Fruit fly (Drosophila melanogaster) whole organism, adult: ENCODE data around the gene chrb.

ENCODE experiments used
- CG7045 ChIP-seq: fragments of 200-800 bp; sonication (Bioruptor generic); optimal IDR thresholded peaks from 2 replicates; lab custom pipeline; 2017; ENCODE audit warnings: missing biosample characterization, mild to moderate bottlenecking, missing genetic modification characterization
- Clk ChIP-seq: fragments of 200-800 bp; sonication (Bioruptor generic); optimal IDR thresholded peaks from 2 replicates; lab custom pipeline; 2017; ENCODE audit warnings: missing biosample characterization, missing genetic modification characterization
- cic ChIP-seq: fragments of 200-800 bp; sonication (Bioruptor generic); optimal IDR thresholded peaks from 2 replicates; lab custom pipeline; 2017; ENCODE audit warnings: missing biosample characterization, mild to moderate bottlenecking, missing genetic modification characterization, moderate library complexity
- cnc ChIP-seq, 2 experiments: fragments of >200 bp; optimal IDR thresholded peaks; 2 replicates each; lab custom pipeline; 2017
- kay ChIP-seq: fragments of 200-800 bp; sonication (Bioruptor generic); peaks from one replicate; lab custom pipeline; 2016; ENCODE audit warnings: missing biosample characterization, missing genetic modification characterization, borderline replicate concordance
- pad ChIP-seq: fragments of 200-800 bp; sonication (Bioruptor generic); optimal IDR thresholded peaks from 3 replicates; lab custom pipeline; 2017; ENCODE audit warnings: missing biosample characterization, missing genetic modification characterization, mild to moderate bottlenecking, moderate library complexity, missing genetic modification reagents

- TF ChIP-seq cic = no peak
- TF ChIP-seq CG7045 (GFP tag; lab: Kevin White, UChicago) = no peak
- TF ChIP-seq Clk (GFP tag; lab: Kevin White, UChicago) = no peak
- TF ChIP-seq kay (GFP tag; lab: Kevin White, UChicago) = no peak
- TF ChIP-seq cnc (optimal IDR thresholded peaks at IDR 0.05; lab: Kevin White, UChicago) = no peak
- TF ChIP-seq pad (GFP tag; lab: Kevin White, UChicago) = peak; percentile 84
Measured at dm6 chr3L:11493090-11493807, 5.9 kb downstream of the chrb start.
